Fruit fly (Drosophila melanogaster) whole organism, embryonic: ENCODE results near the gene CG7548.

Experiments
- Bteb2 ChIP-seq: fragments of 200-800 bp; sonication (Bioruptor generic); optimal IDR thresholded peaks from 2 replicates; lab custom pipeline; 2016; ENCODE audit warnings: missing biosample characterization, missing genetic modification characterization
- CG10209 ChIP-seq: fragments of 200-800 bp; sonication (Bioruptor generic); optimal IDR thresholded peaks from 3 replicates; lab custom pipeline; 2017; ENCODE audit warnings: missing biosample characterization, mild to moderate bottlenecking, missing genetic modification characterization, missing genetic modification reagents
- CG1024 ChIP-seq: fragments of 200-800 bp; sonication (Bioruptor generic); IDR thresholded peaks from 2 replicates; pipeline ENCODE4 v1.3.6; 2022; ENCODE audit warnings: missing biosample characterization, missing genetic modification characterization
- CG10462 ChIP-seq: fragments of 200-800 bp; sonication (Bioruptor generic); optimal IDR thresholded peaks from 2 replicates; lab custom pipeline; 2016; ENCODE audit warnings: missing biosample characterization, missing genetic modification characterization
- CG10979 ChIP-seq: fragments of 200-800 bp; sonication (Bioruptor generic); optimal IDR thresholded peaks from 2 replicates; lab custom pipeline; 2018; ENCODE audit warnings: missing biosample characterization, mild to moderate bottlenecking, missing genetic modification characterization, moderate library complexity
- CG12299 ChIP-seq: fragments of 200-800 bp; sonication (Bioruptor generic); optimal IDR thresholded peaks from 2 replicates; lab custom pipeline; 2018; ENCODE audit warnings: missing biosample characterization, mild to moderate bottlenecking, missing genetic modification characterization
- CG12391 ChIP-seq: fragments of 200-800 bp; sonication (Bioruptor generic); optimal IDR thresholded peaks from 3 replicates; lab custom pipeline; 2018; ENCODE audit warnings: missing biosample characterization, mild to moderate bottlenecking, missing genetic modification characterization, moderate library complexity
- CG14710 ChIP-seq: fragments of 200-800 bp; sonication (Bioruptor generic); optimal IDR thresholded peaks from 3 replicates; lab custom pipeline; 2019; ENCODE audit warnings: missing biosample characterization, mild to moderate bottlenecking, missing genetic modification characterization, moderate library complexity
- CG1602 ChIP-seq: fragments of 200-800 bp; sonication (Bioruptor generic); optimal IDR thresholded peaks from 3 replicates; lab custom pipeline; 2016; ENCODE audit warnings: missing biosample characterization, missing genetic modification characterization
- CG17328 ChIP-seq: fragments of 200-800 bp; sonication (Bioruptor generic); IDR thresholded peaks from 2 replicates; pipeline ENCODE4 v1.3.6; 2022; ENCODE audit warnings: missing biosample characterization, missing genetic modification characterization
- CG17361 ChIP-seq: fragments of 200-800 bp; sonication (Bioruptor generic); IDR thresholded peaks from 3 replicates; pipeline ENCODE4 v1.3.6; 2022; ENCODE audit warnings: missing biosample characterization, missing genetic modification characterization
- CG18011 ChIP-seq: fragments of 200-800 bp; sonication (Bioruptor generic); optimal IDR thresholded peaks from 2 replicates; lab custom pipeline; 2017; ENCODE audit warnings: missing biosample characterization, missing genetic modification characterization, mild to moderate bottlenecking, moderate library complexity, missing genotype
- CG18262 ChIP-seq: fragments of 200-800 bp; optimal IDR thresholded peaks from 3 replicates; lab custom pipeline; 2019; ENCODE audit warnings: missing biosample characterization, mild to moderate bottlenecking, missing genetic modification characterization, moderate library complexity
- CG18764 ChIP-seq: fragments of 200-800 bp; sonication (Bioruptor generic); optimal IDR thresholded peaks from 3 replicates; lab custom pipeline; 2016; ENCODE audit warnings: missing biosample characterization, missing genetic modification characterization
- CG32772 ChIP-seq: fragments of 200-800 bp; sonication (Bioruptor generic); IDR thresholded peaks from 2 replicates; pipeline ENCODE4 v1.3.6; 2022; ENCODE audit warnings: missing biosample characterization, missing genetic modification characterization
- CG3838 ChIP-seq: fragments of 200-800 bp; sonication (Bioruptor generic); optimal IDR thresholded peaks from 3 replicates; lab custom pipeline; 2016; ENCODE audit warnings: missing biosample characterization, missing genetic modification characterization
- CG43689 ChIP-seq: fragments of 200-800 bp; sonication (Bioruptor generic); IDR thresholded peaks from 2 replicates; pipeline ENCODE4 v1.3.6; 2022; ENCODE audit warnings: missing biosample characterization, missing genetic modification characterization
- CG4404 ChIP-seq: fragments of 200-800 bp; sonication (Bioruptor generic); IDR thresholded peaks from 2 replicates; pipeline ENCODE4 v1.3.6; 2022; ENCODE audit warnings: missing biosample characterization, missing genetic modification characterization
- CG4424 ChIP-seq: fragments of 200-800 bp; sonication (Bioruptor generic); optimal IDR thresholded peaks from 3 replicates; lab custom pipeline; 2016; ENCODE audit warnings: missing biosample characterization, missing genetic modification characterization
- CG7987 ChIP-seq: fragments of 200-800 bp; sonication (Bioruptor generic); optimal IDR thresholded peaks from 2 replicates; lab custom pipeline; 2018; ENCODE audit warnings: missing biosample characterization, mild to moderate bottlenecking, missing genetic modification characterization, moderate library complexity
- CG9609 ChIP-seq: fragments of 200-800 bp; sonication (Bioruptor generic); optimal IDR thresholded peaks from 3 replicates; lab custom pipeline; 2016; ENCODE audit warnings: missing biosample characterization, missing genetic modification characterization
- CG9817 ChIP-seq: fragments of 200-800 bp; sonication (Bioruptor generic); optimal IDR thresholded peaks from 2 replicates; lab custom pipeline; 2018; ENCODE audit warnings: missing biosample characterization, mild to moderate bottlenecking, missing genetic modification characterization, moderate library complexity
- Dip2 ChIP-seq: fragments of 200-800 bp; sonication (Bioruptor generic); IDR thresholded peaks from 2 replicates; pipeline ENCODE4 v1.3.6; 2022; ENCODE audit warnings: missing biosample characterization, missing genetic modification characterization
- HLH3B ChIP-seq: fragments of 200-800 bp; sonication (Bioruptor generic); IDR thresholded peaks from 2 replicates; pipeline ENCODE4 v1.3.6; 2022; ENCODE audit warnings: missing biosample characterization, missing genetic modification characterization
- Hmx ChIP-seq: fragments of 200-800 bp; sonication (Bioruptor generic); optimal IDR thresholded peaks from 2 replicates; lab custom pipeline; 2016; ENCODE audit warnings: missing biosample characterization, missing genetic modification characterization
- Mes4 ChIP-seq: fragments of 200-800 bp; sonication (Bioruptor generic); optimal IDR thresholded peaks from 2 replicates; lab custom pipeline; 2016; ENCODE audit warnings: missing biosample characterization, missing genetic modification characterization
- NFAT ChIP-seq: fragments of 200-800 bp; sonication (Bioruptor generic); IDR thresholded peaks from 2 replicates; pipeline ENCODE4 v1.3.6; 2022; ENCODE audit warnings: missing biosample characterization, missing genetic modification characterization
- Nf-YC ChIP-seq: fragments of 200-800 bp; optimal IDR thresholded peaks from 3 replicates; lab custom pipeline; 2019; ENCODE audit warnings: missing biosample characterization, mild to moderate bottlenecking, missing genetic modification characterization, moderate library complexity
- Vsx1 ChIP-seq: fragments of 200-800 bp; sonication (Bioruptor generic); optimal IDR thresholded peaks from 2 replicates; lab custom pipeline; 2017; ENCODE audit warnings: missing biosample characterization, mild to moderate bottlenecking, missing genetic modification characterization, missing genetic modification reagents
- Xbp1 ChIP-seq: fragments of 200-800 bp; sonication (Bioruptor generic); optimal IDR thresholded peaks from 3 replicates; lab custom pipeline; 2016; ENCODE audit warnings: missing biosample characterization, mild to moderate bottlenecking, missing genetic modification characterization
- ab ChIP-seq: fragments of 200-800 bp; sonication (Bioruptor generic); optimal IDR thresholded peaks from 2 replicates; lab custom pipeline; 2016; ENCODE audit warnings: missing biosample characterization, missing genetic modification characterization
- cad ChIP-seq: fragments of >200 bp; optimal IDR thresholded peaks from 2 replicates; lab custom pipeline; 2017; ENCODE audit warnings: missing biosample characterization, missing genetic modification characterization
- cg ChIP-seq: fragments of 200-800 bp; sonication (Bioruptor generic); optimal IDR thresholded peaks from 3 replicates; lab custom pipeline; 2019; ENCODE audit warnings: missing biosample characterization, mild to moderate bottlenecking, missing genetic modification characterization, moderate library complexity
- dm ChIP-seq: fragments of 200-800 bp; sonication (Bioruptor generic); optimal IDR thresholded peaks from 3 replicates; lab custom pipeline; 2016; ENCODE audit warnings: missing biosample characterization, missing genetic modification characterization
- fd96Cb ChIP-seq: fragments of 200-800 bp; sonication (Bioruptor generic); optimal IDR thresholded peaks from 2 replicates; lab custom pipeline; 2018; ENCODE audit warnings: missing biosample characterization, mild to moderate bottlenecking, missing genetic modification characterization, moderate library complexity
- gem ChIP-seq: fragments of 200-800 bp; sonication (Bioruptor generic); optimal IDR thresholded peaks from 2 replicates; lab custom pipeline; 2019; ENCODE audit warnings: missing biosample characterization, mild to moderate bottlenecking, missing genetic modification characterization, moderate library complexity
- gsb-n ChIP-seq: fragments of 200-800 bp; sonication (Bioruptor generic); optimal IDR thresholded peaks from 3 replicates; lab custom pipeline; 2018; ENCODE audit warnings: missing biosample characterization, mild to moderate bottlenecking, missing genetic modification characterization
- hbn ChIP-seq: fragments of 200-800 bp; sonication (Bioruptor generic); IDR thresholded peaks from 2 replicates; pipeline ENCODE4 v1.3.6; 2022; ENCODE audit warnings: missing biosample characterization, missing genetic modification characterization; ENCODE audit not compliant: partially characterized antibody
- hth ChIP-seq: fragments of >200 bp; optimal IDR thresholded peaks from 2 replicates; lab custom pipeline; 2017; ENCODE audit warnings: inconsistent platforms
- jigr1 ChIP-seq: fragments of 200-800 bp; sonication (Bioruptor generic); IDR thresholded peaks from 3 replicates; pipeline ENCODE4 v1.3.6; 2022; ENCODE audit warnings: missing biosample characterization, missing genetic modification characterization
- ken ChIP-seq: fragments of 200-800 bp; sonication (Bioruptor generic); IDR thresholded peaks from 3 replicates; pipeline ENCODE4 v1.3.6; 2022; ENCODE audit warnings: missing biosample characterization, missing genetic modification characterization
- lola ChIP-seq, 3 experiments: fragments of >200 bp in 2 of 3; fragments of 200-800 bp in 1 of 3; sonication (Bioruptor generic) in 1 of 3; optimal IDR thresholded peaks; 2 replicates each; lab custom pipeline; 2017 to 2019; ENCODE audit warnings: missing biosample characterization in 3 of 3, missing genetic modification characterization in 3 of 3, mild to moderate bottlenecking in 1 of 3, moderate library complexity in 1 of 3
- ro ChIP-seq: fragments of 200-800 bp; sonication (Bioruptor generic); IDR thresholded peaks from 2 replicates; pipeline ENCODE4 v1.3.6; 2022; ENCODE audit warnings: missing biosample characterization, missing genetic modification characterization
- sd ChIP-seq: fragments of 200-800 bp; sonication (Bioruptor generic); optimal IDR thresholded peaks from 3 replicates; lab custom pipeline; 2018; ENCODE audit warnings: missing biosample characterization, mild to moderate bottlenecking, missing genetic modification characterization, moderate library complexity
- sens ChIP-seq: fragments of 200-800 bp; sonication (Bioruptor generic); peaks from one replicate; lab custom pipeline; 2016; ENCODE audit warnings: missing biosample characterization, missing genetic modification characterization
- sisA ChIP-seq: fragments of 200-800 bp; sonication (Bioruptor generic); IDR thresholded peaks from 2 replicates; pipeline ENCODE4 v1.3.6; 2022; ENCODE audit warnings: missing biosample characterization, missing genetic modification characterization
- stc ChIP-seq: fragments of 200-800 bp; sonication (Bioruptor generic); IDR thresholded peaks from 2 replicates; pipeline ENCODE4 v1.3.6; 2022; ENCODE audit warnings: missing biosample characterization, missing genetic modification characterization
- tna ChIP-seq: fragments of 200-800 bp; sonication (Bioruptor generic); IDR thresholded peaks from 2 replicates; pipeline ENCODE4 v1.3.6; 2022; ENCODE audit warnings: missing biosample characterization, missing genetic modification characterization; ENCODE audit not compliant: partially characterized antibody
- ttk ChIP-seq: fragments of 200-800 bp; sonication (Bioruptor generic); IDR thresholded peaks from 2 replicates; pipeline ENCODE4 v2.1.2; 2022; ENCODE audit warnings: missing biosample characterization, missing genetic modification characterization
- tup ChIP-seq: fragments of 200-800 bp; sonication (Bioruptor generic); optimal IDR thresholded peaks from 2 replicates; lab custom pipeline; 2016; ENCODE audit warnings: missing biosample characterization, mild to moderate bottlenecking, missing genetic modification characterization, moderate library complexity
- vvl ChIP-seq: fragments of 200-800 bp; sonication (Bioruptor generic); IDR thresholded peaks from 2 replicates; pipeline ENCODE4 v1.3.6; 2022; ENCODE audit warnings: missing biosample characterization, missing genetic modification characterization
- zen2 ChIP-seq: fragments of 200-800 bp; sonication (Bioruptor generic); IDR thresholded peaks from 3 replicates; pipeline ENCODE4 v1.3.6; 2022; ENCODE audit warnings: missing biosample characterization, missing genetic modification characterization; ENCODE audit not compliant: partially characterized antibody

CG7548 gene

dm6 chr3L:7521847-7522246 is 15.8 kb upstream of the CG7548 start (continued):
- TF ChIP-seq Dip2, result no peak
- TF ChIP-seq CG32772 (GFP tag; lab: Robert Waterston, UW), result peak; percentile 48; the same call in 1 of the 2 replicates
- TF ChIP-seq NFAT (GFP tag; lab: Robert Waterston, UW), result no peak
- no peak for TF ChIP-seq CG9609 (GFP tag; lab: Kevin White, UChicago)
- TF ChIP-seq sisA (GFP tag; lab: Robert Waterston, UW), result peak; percentile 45
- TF ChIP-seq HLH3B, result peak; percentile 11; the same call in 1 of the 2 replicates
- TF ChIP-seq CG10209 (GFP tag; lab: Kevin White, UChicago), result peak; percentile 28
- TF ChIP-seq Vsx1, result no peak
- TF ChIP-seq CG12391 (tag; lab: Kevin White, UChicago), result peak; percentile 48
- TF ChIP-seq jigr1 (GFP tag; lab: Robert Waterston, UW), result no peak
- TF ChIP-seq hbn (GFP tag; lab: Robert Waterston, UW), result no peak
- TF ChIP-seq hth (lab: Kevin White, UChicago), result no peak
- no peak for TF ChIP-seq ab (GFP tag; lab: Kevin White, UChicago)
- no peak for TF ChIP-seq CG10462 (GFP tag; lab: Kevin White, UChicago)
- TF ChIP-seq gsb-n (tag; lab: Kevin White, UChicago), result no peak
- peak; percentile 39; the same call in 1 of the 2 replicates for TF ChIP-seq vvl
- TF ChIP-seq CG17328 (GFP tag; lab: Robert Waterston, UW), result peak; percentile 64
- peak; percentile 39 for TF ChIP-seq sens (GFP tag; lab: Kevin White, UChicago)
- no peak for TF ChIP-seq Nf-YC (tag; lab: Kevin White, UChicago)
- TF ChIP-seq tup (GFP tag; lab: Kevin White, UChicago), result no peak
- no peak for TF ChIP-seq ken (GFP tag; lab: Robert Waterston, UW)
- no peak for TF ChIP-seq CG3838
- peak; percentile 46 for TF ChIP-seq CG14710
- no peak for TF ChIP-seq cad (GFP tag; lab: Kevin White, UChicago)
- peak; percentile 32 for TF ChIP-seq CG18262 (tag; lab: Kevin White, UChicago)
- TF ChIP-seq CG18011, result no peak
- TF ChIP-seq CG17361, result no peak
- TF ChIP-seq zen2 (GFP tag; lab: Robert Waterston, UW), result no peak
- TF ChIP-seq CG4424 (GFP tag; lab: Kevin White, UChicago), result peak; percentile 31
- TF ChIP-seq fd96Cb (tag; lab: Kevin White, UChicago), result peak; percentile 63
- TF ChIP-seq ro, result no peak
- TF ChIP-seq tna (GFP tag; lab: Robert Waterston, UW), result no peak
- TF ChIP-seq sd (tag; lab: Kevin White, UChicago), result no peak
- no peak for TF ChIP-seq cg (GFP tag; lab: Kevin White, UChicago)
- no peak for TF ChIP-seq CG7987 (GFP tag; lab: Kevin White, UChicago)
- no peak for TF ChIP-seq Bteb2 (GFP tag; lab: Kevin White, UChicago)
- no peak for TF ChIP-seq CG18764 (GFP tag; lab: Kevin White, UChicago)
- no peak for TF ChIP-seq dm (GFP tag; lab: Kevin White, UChicago)
- TF ChIP-seq CG1602 (GFP tag; lab: Kevin White, UChicago), result peak; percentile 32
- TF ChIP-seq lola (GFP tag; optimal IDR thresholded peaks at IDR 0.05; lab: Kevin White, UChicago), result peak in 1 of 3 experiments; percentile 26
- peak; percentile 66 for TF ChIP-seq CG10979 (tag; lab: Kevin White, UChicago)
- TF ChIP-seq Hmx (GFP tag; lab: Kevin White, UChicago), result no peak
- TF ChIP-seq CG12299 (tag; lab: Kevin White, UChicago), result no peak
- TF ChIP-seq ttk (GFP tag; lab: Robert Waterston, UW), result 0 out of 2 replicates have a peak, but pooled peaks have one; percentile 15
- 0 out of 2 replicates have a peak, but pooled peaks have one; percentile 26 for TF ChIP-seq CG1024
- no peak for TF ChIP-seq CG43689
- TF ChIP-seq CG4404 (GFP tag; lab: Robert Waterston, UW), result peak; percentile 19; the same call in 1 of the 2 replicates
- TF ChIP-seq stc (GFP tag; lab: Robert Waterston, UW), result no peak
- TF ChIP-seq Xbp1 (GFP tag; lab: Kevin White, UChicago), result peak; percentile 23
- TF ChIP-seq Mes4, result no peak
- no peak for TF ChIP-seq CG9817 (tag; lab: Kevin White, UChicago)
- TF ChIP-seq gem, result no peak
